Worm (Caenorhabditis elegans) whole organism, L2 larva: ENCODE results near the gene srh-217.

Source experiments
- ceh-82 ChIP-seq: fragments of 150-350 bp; optimal IDR thresholded peaks from 2 replicates; lab custom pipeline; 2014; ENCODE audit warnings: missing biosample characterization, missing genetic modification characterization
- mbf-1 ChIP-seq: sonication (generic microtip); optimal IDR thresholded peaks from 2 replicates; lab custom pipeline; 2017; ENCODE audit warnings: missing biosample characterization, missing genetic modification characterization

DNA sequence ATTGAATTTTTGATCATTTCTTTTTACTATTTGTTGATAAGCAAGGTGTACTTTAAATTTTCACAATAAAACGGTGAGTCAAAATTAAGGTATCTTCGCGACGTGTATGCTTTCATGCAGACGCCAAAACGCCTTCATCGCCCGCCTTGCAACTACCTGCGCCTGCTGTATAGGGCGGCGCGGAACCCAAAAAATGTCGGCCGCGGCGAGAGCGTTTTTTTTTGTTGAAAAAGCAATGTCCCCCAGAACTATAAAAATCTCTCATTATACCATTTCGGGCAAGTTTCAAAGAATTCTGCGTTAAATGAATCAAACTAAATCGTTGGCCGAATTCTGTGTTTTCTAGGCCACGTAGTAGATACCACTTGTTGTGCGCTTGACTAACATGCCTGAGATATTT is 51.6 kb downstream of the srh-217 start:
- TF ChIP-seq mbf-1 (tag; lab: Kevin White, UChicago) (no peak), ceh-82 (no peak)
